In genomic region chr3R:25265589-25266201, dm6 we compare ENCODE assay signal across 1 fruit fly cellular context.
TF ChIP-seq lines count a peak whose summit lies in the region.

Gene GlnRS (minus strand): TSS chr3R:25265721.
Gene RIOK2 (plus strand): TSS chr3R:25265844.

TF ChIP-seq in whole organism, embryonic, 481 proteins besides CTCF, POLR2A, EP300 and RAD21 (continued from another document):
- TF ChIP-seq CG16813 (GFP tag; IDR thresholded peaks at IDR 0.05; lab: Robert Waterston, UW; ENCODE audit: partially characterized antibody) (peak; percentile 94), CG42726 (GFP tag; IDR thresholded peaks at IDR 0.05; lab: Robert Waterston, UW; ENCODE audit: partially characterized antibody) (peak; percentile 91), cwo (GFP tag; optimal IDR thresholded peaks at IDR 0.05; lab: Kevin White, UChicago) (peak; percentile 96), CG33213 (GFP tag; optimal IDR thresholded peaks at IDR 0.05; lab: Kevin White, UChicago) (peak; percentile 54), CG6683 (GFP tag; optimal IDR thresholded peaks at IDR 0.05; lab: Kevin White, UChicago) (no peak), CG6765 (GFP tag; optimal IDR thresholded peaks at IDR 0.05; lab: Kevin White, UChicago) (no peak), CG34422 (GFP tag; IDR thresholded peaks at IDR 0.05; lab: Robert Waterston, UW) (peak; percentile 85; the same call in 2 of the 3 replicates), CG12659 (GFP tag; optimal IDR thresholded peaks at IDR 0.05; lab: Kevin White, UChicago) (peak; percentile 64), ERR (GFP tag; optimal IDR thresholded peaks at IDR 0.05; lab: Kevin White, UChicago) (peak; percentile 35), en (GFP tag; optimal IDR thresholded peaks at IDR 0.05; lab: Kevin White, UChicago) (no peak), insv (GFP tag; optimal IDR thresholded peaks at IDR 0.05; lab: Kevin White, UChicago) (no peak), mld (GFP tag; IDR thresholded peaks at IDR 0.05; lab: Robert Waterston, UW; ENCODE audit: partially characterized antibody) (peak; percentile 91), CG1233 (GFP tag; optimal IDR thresholded peaks at IDR 0.05; lab: Kevin White, UChicago) (no peak), pros (GFP tag; optimal IDR thresholded peaks at IDR 0.05; lab: Kevin White, UChicago) (no peak), CG2129 (GFP tag; IDR thresholded peaks at IDR 0.05; lab: Robert Waterston, UW; ENCODE audit: partially characterized antibody) (peak; percentile 87), CG2120 (GFP tag; optimal IDR thresholded peaks at IDR 0.05; lab: Kevin White, UChicago) (peak; percentile 2), scrt (GFP tag; optimal IDR thresholded peaks at IDR 0.05; lab: Kevin White, UChicago) (peak; percentile 95), ssp (GFP tag; IDR thresholded peaks at IDR 0.05; lab: Robert Waterston, UW) (peak; percentile 100), CG7963 (GFP tag; IDR thresholded peaks at IDR 0.05; lab: Robert Waterston, UW; ENCODE audit: partially characterized antibody) (peak; percentile 93), twi (tag; optimal IDR thresholded peaks at IDR 0.05; lab: Kevin White, UChicago) (peak; percentile 28), sob (GFP tag; IDR thresholded peaks at IDR 0.05; lab: Robert Waterston, UW) (0 out of 2 replicates have a peak, but pooled peaks have one; percentile 49), CG9797 (GFP tag; optimal IDR thresholded peaks at IDR 0.05; lab: Kevin White, UChicago) (peak; percentile 94), Eip74EF (GFP tag; optimal IDR thresholded peaks at IDR 0.05; lab: Kevin White, UChicago) (peak in 1 of 2 experiments; percentile 59), Xbp1 (GFP tag; optimal IDR thresholded peaks at IDR 0.05; lab: Kevin White, UChicago) (peak; percentile 20), CG30020 (tag; optimal IDR thresholded peaks at IDR 0.05; lab: Kevin White, UChicago) (peak; percentile 94)
